Fruit fly (Drosophila melanogaster) whole organism, larva: ENCODE data around the gene Vps26.

Experiments used
- noc ChIP-seq: fragments of 200-800 bp; sonication (Bioruptor generic); optimal IDR thresholded peaks from 3 replicates; lab custom pipeline; 2019; ENCODE audit warnings: missing biosample characterization, mild to moderate bottlenecking, missing genetic modification characterization, moderate library complexity

Gene Vps26

dm6 chrX:1873515-1874126, at the start of gene Vps26, which contains the start of gene Pgam5:
TSS of gene Vps26 (plus strand) at chrX:1873853.
TSS of gene Pgam5 (minus strand) at chrX:1873565.
- TF ChIP-seq noc, result no peak

- no peak for TF ChIP-seq noc
These were observed 49.6 kb upstream of the Vps26 start for dm6 chrX:1823883-1824609.

- no peak for TF ChIP-seq noc
These were observed 49.1 kb upstream of the Vps26 start for dm6 chrX:1824610-1824948.

dm6 chrX:1825912-1826862, 47.5 kb upstream of the Vps26 start:
- TF ChIP-seq noc, result no peak

dm6 chrX:1828097-1828496, 45.6 kb upstream of the Vps26 start:
- TF ChIP-seq noc, result no peak

- TF ChIP-seq noc, result peak; percentile 98
These were observed 43.0 kb upstream of the Vps26 start for dm6 chrX:1830396-1831218.

dm6 chrX:1831219-1831555, 42.5 kb upstream of the Vps26 start:
- TF ChIP-seq noc, result no peak

dm6 chrX:1832699-1833098, 41.0 kb upstream of the Vps26 start:
- peak; percentile 9 for TF ChIP-seq noc

dm6 chrX:1834702-1835376, 38.8 kb upstream of the Vps26 start:
- no peak for TF ChIP-seq noc

- peak; percentile 5 for TF ChIP-seq noc
These were observed 33.1 kb upstream of the Vps26 start for dm6 chrX:1840520-1840919.

dm6 chrX:1842875-1843274, 30.8 kb upstream of the Vps26 start:
- TF ChIP-seq noc, result no peak

- TF ChIP-seq noc, result peak; percentile 37
These were observed 28.2 kb upstream of the Vps26 start for dm6 chrX:1845413-1845951.

- TF ChIP-seq noc, result no peak
These were observed 27.3 kb upstream of the Vps26 start for dm6 chrX:1846386-1846785.

dm6 chrX:1847735-1848134, 25.9 kb upstream of the Vps26 start:
- TF ChIP-seq noc, result no peak

- peak; percentile 0 for TF ChIP-seq noc
These were observed 24.9 kb upstream of the Vps26 start for dm6 chrX:1848624-1849198.
